Worm (Caenorhabditis elegans) whole organism, dauer: Measurements from ENCODE around the gene T01B4.3.

Source experiments
- unc-62 ChIP-seq: sonication (generic microtip); optimal IDR thresholded peaks from 2 replicates; lab custom pipeline; 2017; ENCODE audit warnings: missing biosample characterization, missing genetic modification reagents, missing genetic modification characterization

T01B4.3 gene

ce11 chrX:16317629-16318028, at the start of gene T01B4.3:
TSS of gene T01B4.3 (minus strand) at chrX:16317729.
- no peak for TF ChIP-seq unc-62

DNA sequence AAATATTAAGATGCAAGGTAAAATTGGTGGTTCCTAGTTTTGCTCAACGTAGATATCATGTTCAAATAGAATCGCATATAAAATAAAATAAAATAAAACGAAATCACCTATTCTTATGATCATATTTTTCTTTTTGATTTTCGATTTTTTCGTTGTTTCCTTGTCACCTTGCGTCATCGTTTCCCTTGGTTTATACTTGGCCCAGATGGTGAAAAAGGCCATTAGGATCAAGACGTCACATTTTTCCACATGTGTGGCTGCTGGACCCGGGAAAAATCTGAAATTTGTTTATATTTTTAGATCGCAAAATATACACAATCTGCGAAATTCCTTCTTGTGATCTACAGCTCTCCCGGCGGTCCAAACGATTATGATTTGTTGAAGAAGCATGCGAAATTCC, 49.5 kb upstream of the T01B4.3 start, which contains the start of gene ace-1:
Gene ace-1, plus strand, starts transcription at position 301 of the 400 bp plus-strand sequence.
- no peak for TF ChIP-seq unc-62

ce11 chrX:16366508-16366907, 49.0 kb upstream of the T01B4.3 start:
- no peak for TF ChIP-seq unc-62

DNA sequence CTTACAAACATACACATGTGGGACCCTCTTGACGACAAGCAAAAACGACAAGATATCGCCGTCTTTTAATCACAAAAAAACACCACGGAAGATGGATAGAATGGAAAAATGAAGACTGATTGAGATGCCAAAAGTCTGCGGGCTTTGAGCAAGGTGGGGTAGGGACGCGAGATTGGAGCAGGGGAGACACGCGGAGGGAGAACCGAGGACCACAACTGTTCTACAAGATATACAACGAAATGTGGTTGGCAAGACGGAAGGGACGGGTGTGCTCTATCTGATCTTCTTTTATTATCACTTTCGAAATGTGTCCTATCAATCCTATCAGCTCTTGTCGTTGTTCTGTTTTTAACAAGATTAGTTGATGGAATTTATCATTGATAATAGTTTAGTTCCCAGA, 46.1 kb upstream of the T01B4.3 start:
- no peak for TF ChIP-seq unc-62

DNA sequence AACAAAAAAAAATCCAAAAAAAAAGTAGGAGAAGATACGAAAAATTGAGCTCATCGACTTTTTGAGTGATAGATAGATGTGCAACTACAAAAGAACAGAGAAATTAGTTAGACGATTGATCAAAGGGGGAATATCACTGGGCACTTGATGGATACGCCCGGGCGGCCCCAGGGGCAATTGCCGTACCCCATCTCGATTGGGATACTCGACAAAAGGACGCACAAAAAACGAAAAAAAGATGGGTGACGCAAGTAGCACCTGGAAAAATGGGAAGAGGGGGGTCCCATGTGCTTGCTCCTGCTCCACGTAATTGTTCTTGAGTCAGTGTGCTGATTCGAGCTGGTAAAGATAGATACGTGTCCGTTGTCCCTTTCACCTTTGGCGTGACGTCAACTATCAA, 43.5 kb upstream of the T01B4.3 start:
- no peak for TF ChIP-seq unc-62

DNA sequence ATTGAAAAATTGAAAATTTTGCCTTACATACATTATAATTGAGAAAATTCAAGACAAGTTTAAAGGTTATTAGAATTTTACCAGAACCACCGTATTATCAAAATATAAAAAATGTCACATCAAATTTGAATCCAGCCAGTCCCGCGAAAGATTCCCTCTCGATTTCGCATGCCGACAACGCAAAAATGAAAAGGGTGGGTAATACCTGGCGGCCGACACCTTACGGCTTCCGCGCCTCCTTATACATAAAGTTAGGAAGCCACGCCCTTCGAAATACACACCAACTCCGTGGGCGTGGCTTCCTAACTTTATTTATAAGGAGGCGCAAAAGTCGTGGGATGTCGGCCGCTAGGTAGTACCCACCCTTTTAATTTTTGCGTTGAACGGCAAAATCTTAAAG, 40.0 kb upstream of the T01B4.3 start:
- TF ChIP-seq unc-62 = no peak

- TF ChIP-seq unc-62 = no peak
Observed at ce11 chrX:16356341-16356740, 38.8 kb upstream of the T01B4.3 start.

DNA sequence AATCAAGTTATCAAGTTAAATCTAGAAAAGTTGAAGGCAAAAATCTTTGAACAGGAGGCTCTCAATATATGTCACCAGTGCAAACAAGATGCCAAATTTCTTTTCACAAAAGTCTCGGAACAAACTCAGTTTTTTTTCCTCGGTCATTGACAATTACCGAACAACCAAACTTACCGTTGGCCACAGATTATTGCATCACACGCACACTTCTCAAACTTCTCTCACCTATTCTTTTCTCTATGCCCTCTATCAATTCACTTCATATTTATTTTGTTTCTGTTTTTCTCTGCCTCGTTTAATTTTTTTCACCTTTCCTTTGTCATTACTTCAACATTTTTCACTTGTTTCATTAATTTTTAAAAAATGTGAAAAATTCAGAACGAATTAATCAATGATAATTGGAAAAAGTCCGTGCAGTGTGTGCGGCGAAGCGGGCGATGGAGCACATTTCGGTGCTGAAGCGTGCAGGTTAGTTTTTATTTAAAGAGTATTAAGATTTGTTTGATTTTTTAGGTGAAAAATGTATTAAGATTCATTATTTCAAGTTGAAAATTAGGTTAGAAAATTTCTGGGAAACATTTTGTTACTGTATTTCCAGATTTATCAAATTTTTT, 37.2 kb upstream of the T01B4.3 start, which contains the start of gene nhr-28:
Gene nhr-28, plus strand, starts transcription at position 379 of the 614 bp plus-strand sequence.
- no peak for TF ChIP-seq unc-62

- TF ChIP-seq unc-62 = no peak
Observed at ce11 chrX:16352503-16352902, 35.0 kb upstream of the T01B4.3 start.

- no peak for TF ChIP-seq unc-62
Observed at ce11 chrX:16349019-16349418, 31.5 kb upstream of the T01B4.3 start.

ce11 chrX:16346212-16346883, 28.8 kb upstream of the T01B4.3 start:
- no peak for TF ChIP-seq unc-62

DNA sequence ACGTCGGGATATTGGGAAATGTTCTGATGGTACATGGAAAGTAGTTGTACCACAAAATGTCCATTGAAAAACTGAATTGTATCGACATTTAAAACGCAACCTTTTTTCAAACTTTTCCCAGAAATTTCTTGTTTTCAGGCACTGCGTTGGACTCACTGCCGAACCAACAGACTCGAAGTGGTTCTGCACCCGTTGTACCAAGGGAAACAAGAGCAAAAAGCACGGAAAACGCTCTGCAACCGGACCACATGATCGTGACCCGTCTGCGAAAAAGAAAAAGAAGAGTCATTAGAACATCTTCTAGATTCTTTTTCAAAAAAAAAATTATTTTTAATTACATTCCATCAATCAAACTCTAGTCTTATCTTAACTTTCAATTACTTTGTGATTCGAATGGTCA, 27.8 kb upstream of the T01B4.3 start:
- TF ChIP-seq unc-62 = no peak

DNA sequence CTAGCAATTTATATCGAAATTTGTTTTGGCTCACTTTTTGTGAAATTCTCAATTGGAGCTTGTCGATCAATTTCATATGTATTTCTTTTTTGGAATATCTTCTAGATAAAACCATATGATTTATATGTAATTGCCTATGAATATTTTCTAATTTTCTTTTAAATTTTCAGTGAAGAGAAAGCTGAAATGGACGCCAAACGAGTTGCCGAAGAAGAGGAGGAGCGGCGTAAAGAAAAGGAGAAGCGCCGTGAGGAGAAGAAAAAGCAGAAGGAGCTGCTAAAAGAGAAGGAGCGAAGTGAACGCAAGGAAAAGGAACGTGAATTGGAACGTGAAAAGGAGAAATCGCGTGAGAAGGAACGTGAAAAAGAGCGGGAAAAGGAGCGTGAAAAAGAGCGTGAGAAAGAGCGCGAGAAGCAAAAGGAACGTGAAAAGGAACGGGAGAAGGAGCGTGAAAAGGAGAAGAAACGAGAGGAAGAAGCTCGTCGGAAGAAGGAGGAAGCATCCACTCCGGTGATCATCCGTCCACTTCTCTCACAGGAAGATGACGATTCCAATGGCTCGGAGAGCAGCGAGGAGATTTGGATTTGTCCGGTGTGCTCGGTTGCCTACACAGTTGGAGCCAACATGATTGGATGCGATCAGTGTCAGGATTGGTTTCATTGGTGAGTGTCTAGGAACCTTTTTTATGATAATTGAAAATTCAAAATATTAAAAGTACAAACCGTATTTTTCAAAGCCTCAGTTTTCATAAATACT, 26.5 kb upstream of the T01B4.3 start:
- TF ChIP-seq unc-62 = no peak

DNA sequence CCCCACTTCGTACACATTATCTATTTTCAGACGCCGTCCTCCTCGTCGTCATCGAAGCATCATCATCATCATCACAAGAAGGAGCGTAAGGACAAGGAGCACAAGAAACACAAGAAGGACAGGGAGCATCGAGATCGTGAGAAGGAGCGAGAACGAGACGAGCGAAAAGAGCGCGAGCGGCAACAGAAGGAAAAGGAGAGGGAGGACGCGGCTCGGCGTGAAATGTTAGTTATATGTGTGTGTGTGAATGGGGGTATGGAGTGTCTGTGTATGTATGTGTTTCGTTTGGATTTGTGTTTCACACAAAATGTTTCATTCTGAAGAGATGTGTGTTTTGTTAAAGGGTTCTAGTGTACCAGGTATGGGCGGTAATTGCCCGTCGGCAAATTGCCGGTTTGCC, 24.7 kb upstream of the T01B4.3 start:
- TF ChIP-seq unc-62 = no peak

DNA sequence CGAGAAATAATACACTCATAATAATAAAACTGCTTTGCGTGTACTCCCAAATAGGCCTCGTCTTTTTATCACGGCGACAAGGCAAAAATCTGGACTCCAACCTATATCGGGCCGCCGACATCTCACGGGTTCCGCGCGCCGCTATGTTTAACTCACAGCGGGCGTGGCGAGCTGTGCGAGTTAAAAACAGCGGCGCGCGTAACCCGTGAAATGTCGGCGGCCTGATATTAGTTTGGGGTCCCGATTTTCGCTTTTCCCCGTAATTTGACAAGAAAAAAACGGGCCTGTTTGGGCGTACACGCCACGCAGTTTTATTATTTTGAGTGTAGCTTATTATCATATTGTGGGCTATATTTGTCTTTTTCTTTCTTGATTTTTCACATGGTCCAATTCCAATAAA, 24.3 kb upstream of the T01B4.3 start:
- no peak for TF ChIP-seq unc-62

DNA sequence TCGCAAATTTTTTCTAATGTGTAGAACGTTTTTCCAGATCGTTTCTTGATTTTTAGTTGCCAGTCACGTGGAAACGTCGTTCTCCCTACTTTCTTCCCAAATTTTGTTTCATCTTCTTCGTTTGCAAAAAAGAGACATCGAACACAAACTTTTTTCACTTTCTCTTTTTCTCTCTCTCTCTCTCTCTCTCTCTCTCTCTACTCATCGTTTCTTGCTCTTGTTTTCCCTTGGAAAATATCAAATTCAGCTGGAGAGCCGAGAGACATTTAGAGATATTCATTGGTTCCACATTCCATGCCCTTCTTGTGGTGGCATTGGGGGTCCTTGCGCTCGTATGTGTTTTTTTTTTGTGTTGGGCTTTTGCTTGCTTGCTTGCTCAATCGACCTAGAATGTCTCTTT, 21.7 kb upstream of the T01B4.3 start:
- TF ChIP-seq unc-62 = no peak

DNA sequence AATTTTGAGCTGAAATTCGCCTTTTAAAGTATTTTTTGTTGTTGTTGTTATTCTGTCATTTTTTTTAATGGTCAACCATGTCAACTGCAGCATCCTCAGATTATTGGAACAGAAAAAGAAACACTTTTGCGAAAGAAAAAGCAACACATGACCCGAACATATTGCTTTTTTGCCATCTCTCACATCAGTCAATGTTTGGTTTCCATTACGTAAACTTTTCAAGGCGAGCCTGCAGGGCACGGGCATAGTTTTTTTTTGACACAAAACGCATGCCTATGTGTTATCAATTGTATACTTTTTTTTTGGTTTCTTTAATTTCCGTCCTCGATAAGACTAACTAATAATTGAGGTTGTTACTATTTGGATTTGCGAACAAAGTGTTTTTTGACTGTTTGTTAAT, 19.9 kb upstream of the T01B4.3 start:
- no peak for TF ChIP-seq unc-62

- TF ChIP-seq unc-62 = no peak
Observed at ce11 chrX:16336940-16337339, 19.4 kb upstream of the T01B4.3 start.
